Worm (Caenorhabditis elegans) whole organism, midembryonic: Measurements from ENCODE around the gene lpd-7.

Experiments
- T22C8.4 ChIP-seq: fragments of 200-800 bp; sonication (Bioruptor generic); IDR thresholded peaks from 2 replicates; pipeline ENCODE4 v1.3.6; 2022; ENCODE audit warnings: missing genetic modification characterization, missing compliant biosample characterization
- cog-1 ChIP-seq: sonication (generic microtip); optimal IDR thresholded peaks from 2 replicates; lab custom pipeline; 2016; ENCODE audit warnings: missing genetic modification characterization, missing compliant biosample characterization
- flt-1 ChIP-seq: fragments of 200-800 bp; sonication (Bioruptor generic); IDR thresholded peaks from 2 replicates; pipeline ENCODE4 v1.3.6; 2022; ENCODE audit warnings: missing genetic modification characterization, missing compliant biosample characterization
- klf-2 ChIP-seq: fragments of 200-800 bp; sonication (Bioruptor generic); conservative IDR thresholded peaks from 2 replicates; pipeline ENCODE4 v1.3.6; 2022; ENCODE audit warnings: missing genetic modification reagents, missing genetic modification characterization, missing compliant biosample characterization
- ref-1 ChIP-seq: fragments of 200-800 bp; sonication (Bioruptor generic); conservative IDR thresholded peaks from 2 replicates; pipeline ENCODE4 v1.3.6; 2022; ENCODE audit warnings: missing genetic modification reagents, missing genetic modification characterization, missing compliant biosample characterization
- tab-1 ChIP-seq: fragments of 200-800 bp; sonication (Bioruptor generic); IDR thresholded peaks from 2 replicates; pipeline ENCODE4 v1.3.6; 2022; ENCODE audit warnings: missing genetic modification characterization, missing compliant biosample characterization

DNA sequence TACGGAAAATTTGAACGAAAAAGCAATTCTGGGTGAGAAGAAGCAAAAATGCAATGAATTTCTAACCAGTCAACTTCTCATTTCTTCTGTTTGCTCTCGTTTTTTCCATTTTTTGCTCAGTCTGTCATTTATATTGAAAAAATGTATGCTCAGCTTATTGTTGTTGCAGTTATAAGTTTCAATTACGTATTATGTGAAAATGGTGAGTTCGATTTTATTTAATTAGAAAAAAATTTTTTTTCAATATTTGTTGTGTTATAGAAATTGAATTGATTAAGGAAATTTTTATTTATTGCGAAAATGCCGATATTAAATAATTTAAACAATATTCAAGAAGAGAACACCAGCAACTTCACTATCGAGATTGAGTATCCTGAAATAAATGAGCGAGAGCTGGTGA lies 11.3 kb upstream of the lpd-7 start, which contains the start of gene lgc-12:
- TF ChIP-seq flt-1 (GFP tag; lab: Robert Waterston, UW) (no peak), klf-2 (GFP tag; lab: Robert Waterston, UW) (no peak), cog-1 (no peak), T22C8.4 (no peak), tab-1 (GFP tag; lab: Robert Waterston, UW) (no peak), ref-1 (GFP tag; lab: Robert Waterston, UW) (no peak)
